Worm (Caenorhabditis elegans) whole organism, midembryonic: ENCODE measurements around the gene ndx-2.

Experiments
- flt-1 ChIP-seq: fragments of 200-800 bp; sonication (Bioruptor generic); IDR thresholded peaks from 2 replicates; pipeline ENCODE4 v1.3.6; 2022; ENCODE audit warnings: missing genetic modification characterization, missing compliant biosample characterization
- klf-2 ChIP-seq: fragments of 200-800 bp; sonication (Bioruptor generic); conservative IDR thresholded peaks from 2 replicates; pipeline ENCODE4 v1.3.6; 2022; ENCODE audit warnings: missing genetic modification reagents, missing genetic modification characterization, missing compliant biosample characterization

ce11 chrV:2666600-2666999, 1.8 kb upstream of the ndx-2 start, which contains the start of gene W02G9.4:
- TF ChIP-seq flt-1 (GFP tag; lab: Robert Waterston, UW) (no peak), klf-2 (GFP tag; lab: Robert Waterston, UW) (no peak)
